Fruit fly (Drosophila melanogaster) whole organism, embryonic: ENCODE measurements around the gene Mst85C.
A peak's percentile ranks its signal among the peaks of the same experiment; 100 is the strongest.

Experiments used
- CG10979 ChIP-seq: fragments of 200-800 bp; sonication (Bioruptor generic); optimal IDR thresholded peaks from 2 replicates; lab custom pipeline; 2018; ENCODE audit warnings: missing biosample characterization, mild to moderate bottlenecking, missing genetic modification characterization, moderate library complexity
- CG12391 ChIP-seq: fragments of 200-800 bp; sonication (Bioruptor generic); optimal IDR thresholded peaks from 3 replicates; lab custom pipeline; 2018; ENCODE audit warnings: missing biosample characterization, mild to moderate bottlenecking, missing genetic modification characterization, moderate library complexity
- CG14667 ChIP-seq: fragments of 200-800 bp; sonication (Bioruptor generic); IDR thresholded peaks from 2 replicates; pipeline ENCODE4 v1.3.6; 2022; ENCODE audit warnings: missing biosample characterization, missing genetic modification characterization
- CG14965 ChIP-seq: fragments of 200-800 bp; sonication (Bioruptor generic); optimal IDR thresholded peaks from 2 replicates; lab custom pipeline; 2016; ENCODE audit warnings: missing biosample characterization, missing genetic modification characterization, borderline replicate concordance
- CG1603 ChIP-seq: fragments of 200-800 bp; sonication (Bioruptor generic); optimal IDR thresholded peaks from 2 replicates; lab custom pipeline; 2019; ENCODE audit warnings: missing biosample characterization, mild to moderate bottlenecking, missing genetic modification characterization, moderate library complexity
- CG16779 ChIP-seq: fragments of 200-800 bp; sonication (Bioruptor generic); IDR thresholded peaks from 2 replicates; pipeline ENCODE4 v1.3.6; 2022; ENCODE audit warnings: missing biosample characterization, missing genetic modification characterization
- CG2199 ChIP-seq: fragments of 200-800 bp; sonication (Bioruptor generic); IDR thresholded peaks from 3 replicates; pipeline ENCODE4 v1.3.6; 2022; ENCODE audit warnings: missing biosample characterization, missing genetic modification characterization
- CG2712 ChIP-seq: fragments of 200-800 bp; optimal IDR thresholded peaks from 3 replicates; lab custom pipeline; 2019; ENCODE audit warnings: missing biosample characterization, mild to moderate bottlenecking, missing genetic modification characterization, moderate library complexity
- CG34376 ChIP-seq: fragments of 200-800 bp; sonication (Bioruptor generic); optimal IDR thresholded peaks from 2 replicates; lab custom pipeline; 2018; ENCODE audit warnings: missing biosample characterization, mild to moderate bottlenecking, missing genetic modification characterization
- CG6175 ChIP-seq: fragments of 200-800 bp; sonication (Bioruptor generic); IDR thresholded peaks from 3 replicates; pipeline ENCODE4 v1.3.6; 2022; ENCODE audit warnings: missing biosample characterization, missing genetic modification characterization
- CG6765 ChIP-seq: fragments of 200-800 bp; sonication (Bioruptor generic); optimal IDR thresholded peaks from 3 replicates; lab custom pipeline; 2017; ENCODE audit warnings: missing biosample characterization, mild to moderate bottlenecking, missing genetic modification characterization
- CG8281 ChIP-seq: fragments of 200-800 bp; sonication (Bioruptor generic); optimal IDR thresholded peaks from 2 replicates; lab custom pipeline; 2018; ENCODE audit warnings: missing biosample characterization, mild to moderate bottlenecking, missing genetic modification characterization, moderate library complexity
- CG8290 ChIP-seq, 3 experiments: fragments of 200-800 bp; sonication (Bioruptor generic); optimal IDR thresholded peaks; 2 replicates each; lab custom pipeline; 2016 to 2019; ENCODE audit warnings: missing biosample characterization in 3 of 3, missing genetic modification characterization in 3 of 3, mild to moderate bottlenecking in 2 of 3, moderate library complexity in 1 of 3
- CG9437 ChIP-seq: fragments of 200-800 bp; sonication (Bioruptor generic); optimal IDR thresholded peaks from 2 replicates; lab custom pipeline; 2018; ENCODE audit warnings: missing biosample characterization, mild to moderate bottlenecking, missing genetic modification characterization
- Chrac-16 ChIP-seq: fragments of 200-800 bp; sonication (Bioruptor generic); optimal IDR thresholded peaks from 3 replicates; lab custom pipeline; 2016; ENCODE audit warnings: missing biosample characterization, missing genetic modification characterization
- CoRest ChIP-seq: fragments of 200-800 bp; sonication (Bioruptor generic); optimal IDR thresholded peaks from 3 replicates; lab custom pipeline; 2018; ENCODE audit warnings: missing biosample characterization, mild to moderate bottlenecking, missing genetic modification characterization, moderate library complexity
- CrebB ChIP-seq: fragments of 200-800 bp; sonication (Bioruptor generic); optimal IDR thresholded peaks from 3 replicates; lab custom pipeline; 2018; ENCODE audit warnings: missing biosample characterization, mild to moderate bottlenecking, missing genetic modification characterization
- D19B ChIP-seq: fragments of 200-800 bp; sonication (Bioruptor generic); optimal IDR thresholded peaks from 2 replicates; lab custom pipeline; 2017; ENCODE audit warnings: missing biosample characterization, mild to moderate bottlenecking, missing genetic modification characterization
- E2f1 ChIP-seq: fragments of 200-800 bp; sonication (Bioruptor generic); IDR thresholded peaks from 2 replicates; pipeline ENCODE4 v1.3.6; 2022; ENCODE audit warnings: missing biosample characterization, missing genetic modification characterization
- HLHmδ ChIP-seq: fragments of 200-800 bp; sonication (Bioruptor generic); optimal IDR thresholded peaks from 2 replicates; lab custom pipeline; 2018; ENCODE audit warnings: missing biosample characterization, mild to moderate bottlenecking, missing genetic modification characterization, moderate library complexity
- Max ChIP-seq: fragments of 200-800 bp; sonication (Bioruptor generic); optimal IDR thresholded peaks from 2 replicates; lab custom pipeline; 2016; ENCODE audit warnings: missing biosample characterization, mild to moderate bottlenecking, missing genetic modification characterization
- Neu2 ChIP-seq: fragments of 200-800 bp; sonication (Bioruptor generic); optimal IDR thresholded peaks from 3 replicates; lab custom pipeline; 2016; ENCODE audit warnings: missing biosample characterization, missing genetic modification characterization, borderline replicate concordance
- Opbp ChIP-seq: fragments of 200-800 bp; sonication (Bioruptor generic); IDR thresholded peaks from 3 replicates; pipeline ENCODE4 v1.3.6; 2022; ENCODE audit warnings: missing biosample characterization, missing genetic modification characterization; ENCODE audit not compliant: partially characterized antibody
- Rfx ChIP-seq: fragments of 200-800 bp; sonication (Bioruptor generic); IDR thresholded peaks from 2 replicates; pipeline ENCODE4 v1.3.6; 2022; ENCODE audit warnings: missing biosample characterization, missing genetic modification characterization
- ap ChIP-seq: fragments of 200-800 bp; sonication (Bioruptor generic); IDR thresholded peaks from 2 replicates; pipeline ENCODE4 v1.3.6; 2022; ENCODE audit warnings: missing biosample characterization, missing genetic modification characterization
- btn ChIP-seq: fragments of 200-800 bp; sonication (Bioruptor generic); optimal IDR thresholded peaks from 2 replicates; lab custom pipeline; 2016; ENCODE audit warnings: missing biosample characterization, missing genetic modification characterization
- chn ChIP-seq: fragments of 200-800 bp; sonication (Bioruptor generic); optimal IDR thresholded peaks from 2 replicates; lab custom pipeline; 2016; ENCODE audit warnings: missing biosample characterization, missing genetic modification characterization
- dan ChIP-seq: fragments of 200-800 bp; sonication (Bioruptor generic); IDR thresholded peaks from 2 replicates; pipeline ENCODE4 v1.3.6; 2022; ENCODE audit warnings: missing biosample characterization, missing genetic modification characterization
- dmrt11E ChIP-seq: fragments of 200-800 bp; sonication (Bioruptor generic); optimal IDR thresholded peaks from 3 replicates; lab custom pipeline; 2018; ENCODE audit warnings: missing biosample characterization, mild to moderate bottlenecking, missing genetic modification characterization, moderate library complexity
- gt ChIP-seq: fragments of 200-800 bp; sonication (Bioruptor generic); IDR thresholded peaks from 2 replicates; pipeline ENCODE4 v1.3.6; 2022; ENCODE audit warnings: missing biosample characterization, missing genetic modification characterization
- ham ChIP-seq: fragments of 200-800 bp; sonication (Bioruptor generic); IDR thresholded peaks from 2 replicates; pipeline ENCODE4 v1.3.6; 2022; ENCODE audit warnings: missing biosample characterization, missing genetic modification characterization
- hb ChIP-seq: fragments of 200-800 bp; sonication (Bioruptor generic); IDR thresholded peaks from 3 replicates; pipeline ENCODE4 v1.3.6; 2022; ENCODE audit warnings: missing biosample characterization, missing genetic modification characterization; ENCODE audit not compliant: partially characterized antibody
- her ChIP-seq: fragments of 200-800 bp; sonication (Bioruptor generic); optimal IDR thresholded peaks from 2 replicates; lab custom pipeline; 2016; ENCODE audit warnings: missing biosample characterization, missing genetic modification characterization
- jigr1 ChIP-seq: fragments of 200-800 bp; sonication (Bioruptor generic); IDR thresholded peaks from 3 replicates; pipeline ENCODE4 v1.3.6; 2022; ENCODE audit warnings: missing biosample characterization, missing genetic modification characterization
- jing ChIP-seq: fragments of 200-800 bp; sonication (Bioruptor generic); optimal IDR thresholded peaks from 2 replicates; lab custom pipeline; 2018; ENCODE audit warnings: missing biosample characterization, mild to moderate bottlenecking, missing genetic modification characterization
- mirr ChIP-seq: fragments of 200-800 bp; sonication (Bioruptor generic); optimal IDR thresholded peaks from 3 replicates; lab custom pipeline; 2018; ENCODE audit warnings: missing biosample characterization, mild to moderate bottlenecking, missing genetic modification characterization
- nerfin-1 ChIP-seq: fragments of 200-800 bp; sonication (Bioruptor generic); optimal IDR thresholded peaks from 3 replicates; lab custom pipeline; 2019; ENCODE audit warnings: missing biosample characterization, mild to moderate bottlenecking, missing genetic modification characterization, moderate library complexity
- onecut ChIP-seq: fragments of 200-800 bp; sonication (Bioruptor generic); IDR thresholded peaks from 2 replicates; pipeline ENCODE4 v1.3.6; 2022; ENCODE audit warnings: missing biosample characterization, missing genetic modification characterization
- otp ChIP-seq: fragments of 200-800 bp; sonication (Bioruptor generic); IDR thresholded peaks from 3 replicates; pipeline ENCODE4, ENCODE4 v1.3.6; 2022; ENCODE audit warnings: missing biosample characterization, missing genetic modification characterization
- pros ChIP-seq: fragments of 200-800 bp; sonication (Bioruptor generic); optimal IDR thresholded peaks from 3 replicates; lab custom pipeline; 2019; ENCODE audit warnings: missing biosample characterization, mild to moderate bottlenecking, missing genetic modification characterization, moderate library complexity
- sc ChIP-seq, 3 experiments: fragments of >200 bp in 2 of 3; fragments of 200-800 bp in 1 of 3; sonication (Bioruptor generic) in 1 of 3; optimal IDR thresholded peaks; 2 replicates in 2 of 3; 3 replicates in 1 of 3; lab custom pipeline; 2017; ENCODE audit warnings: mild to moderate bottlenecking in 1 of 3, missing biosample characterization in 1 of 3, missing genetic modification characterization in 1 of 3, missing genetic modification reagents in 1 of 3
- scrt ChIP-seq: fragments of 200-800 bp; sonication (Bioruptor generic); optimal IDR thresholded peaks from 2 replicates; lab custom pipeline; 2018; ENCODE audit warnings: missing biosample characterization, mild to moderate bottlenecking, missing genetic modification characterization, moderate library complexity
- sd ChIP-seq: fragments of 200-800 bp; sonication (Bioruptor generic); optimal IDR thresholded peaks from 3 replicates; lab custom pipeline; 2018; ENCODE audit warnings: missing biosample characterization, mild to moderate bottlenecking, missing genetic modification characterization, moderate library complexity
- slbo ChIP-seq: fragments of 200-800 bp; sonication (Bioruptor generic); IDR thresholded peaks from 2 replicates; pipeline ENCODE4 v1.3.6; 2022; ENCODE audit warnings: missing biosample characterization, missing genetic modification characterization
- tio ChIP-seq: fragments of 200-800 bp; sonication (Bioruptor generic); optimal IDR thresholded peaks from 2 replicates; lab custom pipeline; 2017; ENCODE audit warnings: missing biosample characterization, missing genetic modification characterization, inconsistent platforms
- unpg ChIP-seq: fragments of 200-800 bp; sonication (Bioruptor generic); optimal IDR thresholded peaks from 3 replicates; lab custom pipeline; 2018; ENCODE audit warnings: missing biosample characterization, mild to moderate bottlenecking, missing genetic modification characterization, moderate library complexity
- vnd ChIP-seq: fragments of 200-800 bp; sonication (Bioruptor generic); IDR thresholded peaks from 3 replicates; pipeline ENCODE4 v1.3.6; 2022; ENCODE audit warnings: missing biosample characterization, missing genetic modification characterization; ENCODE audit not compliant: partially characterized antibody
- yki ChIP-seq: fragments of >200 bp; optimal IDR thresholded peaks from 3 replicates; lab custom pipeline; 2018

The Mst85C gene

DNA sequence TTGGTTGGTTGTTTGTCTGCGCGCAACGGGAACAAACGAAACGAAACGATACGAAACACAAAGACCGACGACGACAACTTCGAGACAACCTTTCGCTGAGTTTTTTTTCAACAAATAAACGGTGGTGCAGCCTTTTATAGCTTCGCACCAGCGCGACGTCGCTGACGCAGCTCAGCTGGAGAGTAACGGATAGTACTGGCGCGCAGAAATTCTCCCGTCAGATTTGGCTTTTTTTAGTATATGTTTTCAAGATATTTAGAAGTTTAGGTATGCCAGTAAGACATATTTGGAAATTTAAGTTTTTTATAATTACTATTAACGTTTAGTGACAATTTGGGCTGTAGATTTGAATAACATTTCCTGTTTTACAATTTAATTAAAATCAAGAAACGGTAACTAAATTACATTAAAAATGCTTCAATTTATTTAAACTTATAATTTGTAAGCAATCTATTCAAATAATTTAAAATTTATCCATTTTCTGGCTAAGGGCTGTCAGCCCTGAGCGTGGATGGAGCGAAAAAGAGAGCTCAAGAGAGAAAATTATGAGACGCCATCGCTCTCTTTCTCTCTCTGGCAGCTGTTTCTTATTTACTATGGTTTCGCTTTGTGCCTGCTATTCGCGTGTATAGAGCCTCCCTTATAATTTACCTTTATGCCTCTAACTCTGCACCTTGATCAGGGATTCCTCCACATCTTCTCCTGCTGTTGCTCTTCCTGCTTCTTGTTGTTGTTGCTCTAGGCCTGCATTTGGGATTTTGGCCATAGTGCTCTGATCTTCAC is 14.6 kb upstream of the Mst85C start (continued):
- TF ChIP-seq CG10979 (tag; lab: Kevin White, UChicago): peak; percentile 85
- peak; percentile 14 for TF ChIP-seq jing
- TF ChIP-seq sd (tag; lab: Kevin White, UChicago): peak; percentile 76
- TF ChIP-seq Rfx: peak; percentile 70
- TF ChIP-seq CG14667 (GFP tag; lab: Robert Waterston, UW): no peak
- TF ChIP-seq sc (optimal IDR thresholded peaks at IDR 0.05; lab: Kevin White, UChicago): no peak
- TF ChIP-seq sc (GFP tag; optimal IDR thresholded peaks at IDR 0.05; lab: Kevin White, UChicago): peak; percentile 58
- peak; percentile 82 for TF ChIP-seq scrt
- TF ChIP-seq onecut (GFP tag; lab: Robert Waterston, UW): peak; percentile 60
- TF ChIP-seq hb (GFP tag; lab: Robert Waterston, UW): no peak
- peak; percentile 62; the same call in 2 of the 3 replicates for TF ChIP-seq Opbp
- TF ChIP-seq gt (GFP tag; lab: Robert Waterston, UW): no peak
- peak; percentile 40 for TF ChIP-seq CrebB (tag; lab: Kevin White, UChicago)
- TF ChIP-seq Max (GFP tag; lab: Kevin White, UChicago): peak; percentile 71
- no peak for TF ChIP-seq CG6175 (GFP tag; lab: Robert Waterston, UW)
- peak; percentile 93 for TF ChIP-seq nerfin-1 (tag; lab: Kevin White, UChicago)
- TF ChIP-seq CG1603 (tag; lab: Kevin White, UChicago): peak; percentile 43
- TF ChIP-seq CG8290 (GFP tag; optimal IDR thresholded peaks at IDR 0.05; lab: Kevin White, UChicago): peak; percentile 50
- TF ChIP-seq CG8290 (tag; optimal IDR thresholded peaks at IDR 0.05; lab: Kevin White, UChicago): peak; percentile 62 to 88
- no peak for TF ChIP-seq CG16779 (GFP tag; lab: Robert Waterston, UW)
- peak; percentile 64 for TF ChIP-seq D19B (GFP tag; lab: Kevin White, UChicago)
- TF ChIP-seq ham (GFP tag; lab: Robert Waterston, UW): no peak
- TF ChIP-seq CG2712: peak; percentile 93
- TF ChIP-seq Neu2: no peak
- TF ChIP-seq jigr1 (GFP tag; lab: Robert Waterston, UW): peak; percentile 40; the same call in 1 of the 3 replicates
- peak; percentile 88 for TF ChIP-seq pros
- peak; percentile 59; the same call in 1 of the 2 replicates for TF ChIP-seq slbo (GFP tag; lab: Robert Waterston, UW)
- TF ChIP-seq ap (GFP tag; lab: Robert Waterston, UW): no peak
- TF ChIP-seq otp (GFP tag; lab: Robert Waterston, UW): peak; percentile 63; the same call in 1 of the 3 replicates
- TF ChIP-seq unpg: peak; percentile 80
- peak; percentile 7 for TF ChIP-seq mirr
- TF ChIP-seq dan (GFP tag; lab: Robert Waterston, UW): no peak
- peak; percentile 81 for TF ChIP-seq CG6765 (GFP tag; lab: Kevin White, UChicago)
- peak; percentile 85 for TF ChIP-seq dmrt11E (tag; lab: Kevin White, UChicago)
- peak; percentile 90 for TF ChIP-seq CG2199
- TF ChIP-seq btn (GFP tag; lab: Kevin White, UChicago): no peak
- no peak for TF ChIP-seq vnd (GFP tag; lab: Robert Waterston, UW)
- peak; percentile 41 for TF ChIP-seq her
- TF ChIP-seq CG9437 (GFP tag; lab: Kevin White, UChicago): peak; percentile 82
- TF ChIP-seq CG14965 (GFP tag; lab: Kevin White, UChicago): no peak
- peak; percentile 95 for TF ChIP-seq yki
- TF ChIP-seq Chrac-16 (GFP tag; lab: Kevin White, UChicago): peak; percentile 67
- TF ChIP-seq tio (GFP tag; lab: Kevin White, UChicago): peak; percentile 61
- peak; percentile 84 for TF ChIP-seq CG34376
- peak; percentile 62 for TF ChIP-seq CG8281
- peak; percentile 94 for TF ChIP-seq CG12391 (tag; lab: Kevin White, UChicago)
- TF ChIP-seq chn: peak; percentile 41
- TF ChIP-seq HLHmδ (GFP tag; lab: Kevin White, UChicago): peak; percentile 40
- TF ChIP-seq E2f1 (GFP tag; lab: Robert Waterston, UW): 0 out of 2 replicates have a peak, but pooled peaks have one; percentile 19
- peak; percentile 93 for TF ChIP-seq CoRest (tag; lab: Kevin White, UChicago)
